Fruit fly (Drosophila melanogaster) whole organism, embryonic: ENCODE measurements around the gene CG15914.

Source experiments
- Asciz ChIP-seq: fragments of 200-800 bp; sonication (Bioruptor generic); optimal IDR thresholded peaks from 2 replicates; lab custom pipeline; 2017; ENCODE audit warnings: missing biosample characterization, mild to moderate bottlenecking, missing genetic modification characterization, missing genetic modification reagents
- BEAF-32 ChIP-seq: fragments of 200-800 bp; sonication (Bioruptor generic); optimal IDR thresholded peaks from 3 replicates; lab custom pipeline; 2017; ENCODE audit warnings: missing biosample characterization, missing genetic modification characterization, mild to moderate bottlenecking, moderate library complexity, missing genetic modification reagents
- CG10543 ChIP-seq: fragments of 200-800 bp; sonication (Bioruptor generic); optimal IDR thresholded peaks from 3 replicates; lab custom pipeline; 2017; ENCODE audit warnings: missing biosample characterization, mild to moderate bottlenecking, missing genetic modification characterization, moderate library complexity
- CG10654 ChIP-seq: fragments of 200-800 bp; sonication (Bioruptor generic); optimal IDR thresholded peaks from 2 replicates; lab custom pipeline; 2016; ENCODE audit warnings: missing biosample characterization, missing genetic modification characterization
- CG10959 ChIP-seq: fragments of 200-800 bp; sonication (Bioruptor generic); IDR thresholded peaks from 2 replicates; pipeline ENCODE4 v1.3.6; 2022; ENCODE audit warnings: missing biosample characterization, missing genetic modification characterization
- CG12299 ChIP-seq: fragments of 200-800 bp; sonication (Bioruptor generic); optimal IDR thresholded peaks from 2 replicates; lab custom pipeline; 2018; ENCODE audit warnings: missing biosample characterization, mild to moderate bottlenecking, missing genetic modification characterization
- CG12391 ChIP-seq: fragments of 200-800 bp; sonication (Bioruptor generic); optimal IDR thresholded peaks from 3 replicates; lab custom pipeline; 2018; ENCODE audit warnings: missing biosample characterization, mild to moderate bottlenecking, missing genetic modification characterization, moderate library complexity
- CG13296 ChIP-seq: fragments of 200-800 bp; sonication (Bioruptor generic); optimal IDR thresholded peaks from 3 replicates; lab custom pipeline; 2018; ENCODE audit warnings: missing biosample characterization, mild to moderate bottlenecking, missing genetic modification characterization
- CG13775 ChIP-seq: fragments of 200-800 bp; sonication (Bioruptor generic); optimal IDR thresholded peaks from 3 replicates; lab custom pipeline; 2017; ENCODE audit warnings: missing biosample characterization, mild to moderate bottlenecking, missing genetic modification characterization
- CG1647 ChIP-seq: fragments of 200-800 bp; sonication (Bioruptor generic); optimal IDR thresholded peaks from 3 replicates; lab custom pipeline; 2016; ENCODE audit warnings: missing biosample characterization, missing genetic modification characterization
- CG16779 ChIP-seq: fragments of 200-800 bp; sonication (Bioruptor generic); IDR thresholded peaks from 2 replicates; pipeline ENCODE4 v1.3.6; 2022; ENCODE audit warnings: missing biosample characterization, missing genetic modification characterization
- CG17802 ChIP-seq: fragments of 200-800 bp; sonication (Bioruptor generic); optimal IDR thresholded peaks from 2 replicates; lab custom pipeline; 2018; ENCODE audit warnings: missing biosample characterization, mild to moderate bottlenecking, missing genetic modification characterization, moderate library complexity
- CG2712 ChIP-seq: fragments of 200-800 bp; optimal IDR thresholded peaks from 3 replicates; lab custom pipeline; 2019; ENCODE audit warnings: missing biosample characterization, mild to moderate bottlenecking, missing genetic modification characterization, moderate library complexity
- CG3726 ChIP-seq: fragments of 200-800 bp; sonication (Bioruptor generic); IDR thresholded peaks from 3 replicates; pipeline ENCODE4, ENCODE4 v1.3.6; 2022; ENCODE audit warnings: missing biosample characterization, missing genetic modification characterization
- CG5953 ChIP-seq: fragments of 200-800 bp; sonication (Bioruptor generic); IDR thresholded peaks from 2 replicates; pipeline ENCODE4 v1.3.6; 2022; ENCODE audit warnings: missing biosample characterization, missing genetic modification characterization
- CG6272 ChIP-seq: fragments of 200-800 bp; sonication (Bioruptor generic); IDR thresholded peaks from 2 replicates; pipeline ENCODE4 v1.3.6; 2022; ENCODE audit warnings: missing biosample characterization, missing genetic modification characterization
- CG7745 ChIP-seq: fragments of 200-800 bp; sonication (Bioruptor generic); optimal IDR thresholded peaks from 2 replicates; lab custom pipeline; 2018; ENCODE audit warnings: missing biosample characterization, mild to moderate bottlenecking, missing genetic modification characterization, moderate library complexity
- CG7928 ChIP-seq: fragments of 200-800 bp; sonication (Bioruptor generic); optimal IDR thresholded peaks from 2 replicates; lab custom pipeline; 2017; ENCODE audit warnings: missing biosample characterization, mild to moderate bottlenecking, missing genetic modification characterization
- CG8388 ChIP-seq: fragments of 200-800 bp; sonication (Bioruptor generic); optimal IDR thresholded peaks from 2 replicates; lab custom pipeline; 2019; ENCODE audit warnings: missing biosample characterization, mild to moderate bottlenecking, missing genetic modification characterization, moderate library complexity
- CG9932 ChIP-seq: fragments of 200-800 bp; sonication (Bioruptor generic); IDR thresholded peaks from 2 replicates; pipeline ENCODE4 v1.3.6; 2022; ENCODE audit warnings: missing biosample characterization, missing genetic modification characterization
- CoRest ChIP-seq: fragments of 200-800 bp; sonication (Bioruptor generic); optimal IDR thresholded peaks from 3 replicates; lab custom pipeline; 2018; ENCODE audit warnings: missing biosample characterization, mild to moderate bottlenecking, missing genetic modification characterization, moderate library complexity
- D19A ChIP-seq: fragments of 200-800 bp; optimal IDR thresholded peaks from 3 replicates; lab custom pipeline; 2019; ENCODE audit warnings: missing biosample characterization, mild to moderate bottlenecking, missing genetic modification characterization, moderate library complexity
- E2f1 ChIP-seq: fragments of 200-800 bp; sonication (Bioruptor generic); IDR thresholded peaks from 2 replicates; pipeline ENCODE4 v1.3.6; 2022; ENCODE audit warnings: missing biosample characterization, missing genetic modification characterization
- GATAe ChIP-seq: fragments of 200-800 bp; sonication (Bioruptor generic); conservative IDR thresholded peaks from 2 replicates; pipeline ENCODE4 v1.3.6; 2022; ENCODE audit warnings: missing biosample characterization, missing genetic modification characterization
- HLHmδ ChIP-seq: fragments of 200-800 bp; sonication (Bioruptor generic); optimal IDR thresholded peaks from 2 replicates; lab custom pipeline; 2018; ENCODE audit warnings: missing biosample characterization, mild to moderate bottlenecking, missing genetic modification characterization, moderate library complexity
- Hand ChIP-seq: fragments of 200-800 bp; sonication (Bioruptor generic); optimal IDR thresholded peaks from 2 replicates; lab custom pipeline; 2017; ENCODE audit warnings: mild to moderate bottlenecking, missing biosample characterization, missing genetic modification reagents, missing genetic modification characterization
- Mes4 ChIP-seq: fragments of 200-800 bp; sonication (Bioruptor generic); optimal IDR thresholded peaks from 2 replicates; lab custom pipeline; 2016; ENCODE audit warnings: missing biosample characterization, missing genetic modification characterization
- Myb ChIP-seq: fragments of 200-800 bp; sonication (Bioruptor generic); optimal IDR thresholded peaks from 2 replicates; lab custom pipeline; 2016; ENCODE audit warnings: missing biosample characterization, missing genetic modification characterization
- NC2β ChIP-seq: fragments of 200-800 bp; sonication (Bioruptor generic); optimal IDR thresholded peaks from 2 replicates; lab custom pipeline; 2016; ENCODE audit warnings: missing biosample characterization, missing genetic modification characterization
- Opbp ChIP-seq: fragments of 200-800 bp; sonication (Bioruptor generic); IDR thresholded peaks from 3 replicates; pipeline ENCODE4 v1.3.6; 2022; ENCODE audit warnings: missing biosample characterization, missing genetic modification characterization; ENCODE audit not compliant: partially characterized antibody
- Optix ChIP-seq: fragments of 200-800 bp; sonication (Bioruptor generic); IDR thresholded peaks from 3 replicates; pipeline ENCODE4 v1.3.6; 2022; ENCODE audit warnings: missing biosample characterization, missing genetic modification characterization
- Six4 ChIP-seq: fragments of 200-800 bp; sonication (Bioruptor generic); optimal IDR thresholded peaks from 2 replicates; lab custom pipeline; 2016; ENCODE audit warnings: missing biosample characterization, missing genetic modification characterization
- Spps ChIP-seq: fragments of 200-800 bp; sonication (Bioruptor generic); optimal IDR thresholded peaks from 2 replicates; lab custom pipeline; 2018; ENCODE audit warnings: missing biosample characterization, mild to moderate bottlenecking, missing genetic modification characterization
- al ChIP-seq: fragments of 200-800 bp; sonication (Bioruptor generic); IDR thresholded peaks from 2 replicates; pipeline ENCODE4 v1.3.6; 2022; ENCODE audit warnings: missing biosample characterization, missing genetic modification characterization
- cato ChIP-seq: fragments of 200-800 bp; sonication (Bioruptor generic); optimal IDR thresholded peaks from 2 replicates; lab custom pipeline; 2016; ENCODE audit warnings: missing biosample characterization, missing genetic modification characterization, borderline replicate concordance
- croc ChIP-seq: fragments of 200-800 bp; sonication (Bioruptor generic); conservative IDR thresholded peaks from 3 replicates; pipeline ENCODE4 v1.3.6; 2022; ENCODE audit warnings: missing biosample characterization, missing genetic modification characterization
- danr ChIP-seq: fragments of 200-800 bp; sonication (Bioruptor generic); IDR thresholded peaks from 2 replicates; pipeline ENCODE4 v1.3.6; 2022; ENCODE audit warnings: missing biosample characterization, missing genetic modification characterization
- gcm ChIP-seq: fragments of 200-800 bp; sonication (Bioruptor generic); optimal IDR thresholded peaks from 2 replicates; lab custom pipeline; 2019; ENCODE audit warnings: missing biosample characterization, mild to moderate bottlenecking, missing genetic modification characterization, moderate library complexity
- gcm2 ChIP-seq: fragments of 200-800 bp; sonication (Bioruptor generic); optimal IDR thresholded peaks from 2 replicates; lab custom pipeline; 2016; ENCODE audit warnings: missing biosample characterization, missing genetic modification characterization
- grn ChIP-seq: fragments of 200-800 bp; sonication (Bioruptor generic); optimal IDR thresholded peaks from 3 replicates; lab custom pipeline; 2017; ENCODE audit warnings: missing biosample characterization, missing genetic modification characterization
- inv ChIP-seq: fragments of 200-800 bp; sonication (Bioruptor generic); IDR thresholded peaks from 2 replicates; pipeline ENCODE4 v1.3.6; 2022; ENCODE audit warnings: missing biosample characterization, missing genetic modification characterization; ENCODE audit not compliant: partially characterized antibody
- nmo ChIP-seq: fragments of 200-800 bp; sonication (Bioruptor generic); optimal IDR thresholded peaks from 2 replicates; lab custom pipeline; 2018; ENCODE audit warnings: missing biosample characterization, mild to moderate bottlenecking, missing genetic modification characterization, moderate library complexity
- pita ChIP-seq: fragments of 200-800 bp; sonication (Bioruptor generic); optimal IDR thresholded peaks from 2 replicates; lab custom pipeline; 2017; ENCODE audit warnings: missing biosample characterization, mild to moderate bottlenecking, missing genetic modification characterization
- sc ChIP-seq, 3 experiments: fragments of >200 bp in 2 of 3; fragments of 200-800 bp in 1 of 3; sonication (Bioruptor generic) in 1 of 3; optimal IDR thresholded peaks; 2 replicates in 2 of 3; 3 replicates in 1 of 3; lab custom pipeline; 2017; ENCODE audit warnings: mild to moderate bottlenecking in 1 of 3, missing biosample characterization in 1 of 3, missing genetic modification characterization in 1 of 3, missing genetic modification reagents in 1 of 3
- sens ChIP-seq: fragments of 200-800 bp; sonication (Bioruptor generic); peaks from one replicate; lab custom pipeline; 2016; ENCODE audit warnings: missing biosample characterization, missing genetic modification characterization
- sisA ChIP-seq: fragments of 200-800 bp; sonication (Bioruptor generic); IDR thresholded peaks from 2 replicates; pipeline ENCODE4 v1.3.6; 2022; ENCODE audit warnings: missing biosample characterization, missing genetic modification characterization
- slbo ChIP-seq: fragments of 200-800 bp; sonication (Bioruptor generic); IDR thresholded peaks from 2 replicates; pipeline ENCODE4 v1.3.6; 2022; ENCODE audit warnings: missing biosample characterization, missing genetic modification characterization
- wor ChIP-seq: fragments of 200-800 bp; sonication (Bioruptor generic); IDR thresholded peaks from 2 replicates; pipeline ENCODE4 v1.3.6; 2022; ENCODE audit warnings: missing biosample characterization, missing genetic modification characterization
- z ChIP-seq: fragments of 200-800 bp; sonication (Bioruptor generic); IDR thresholded peaks from 3 replicates; pipeline ENCODE4 v1.3.6; 2022; ENCODE audit warnings: missing biosample characterization, missing genetic modification characterization
- zf30C ChIP-seq: fragments of 200-800 bp; sonication (Bioruptor generic); optimal IDR thresholded peaks from 3 replicates; lab custom pipeline; 2018; ENCODE audit warnings: missing biosample characterization, mild to moderate bottlenecking, missing genetic modification characterization
- zfh2 ChIP-seq: fragments of 200-800 bp; sonication (Bioruptor generic); optimal IDR thresholded peaks from 2 replicates; lab custom pipeline; 2016; ENCODE audit warnings: missing biosample characterization, missing genetic modification characterization

The CG15914 gene

DNA sequence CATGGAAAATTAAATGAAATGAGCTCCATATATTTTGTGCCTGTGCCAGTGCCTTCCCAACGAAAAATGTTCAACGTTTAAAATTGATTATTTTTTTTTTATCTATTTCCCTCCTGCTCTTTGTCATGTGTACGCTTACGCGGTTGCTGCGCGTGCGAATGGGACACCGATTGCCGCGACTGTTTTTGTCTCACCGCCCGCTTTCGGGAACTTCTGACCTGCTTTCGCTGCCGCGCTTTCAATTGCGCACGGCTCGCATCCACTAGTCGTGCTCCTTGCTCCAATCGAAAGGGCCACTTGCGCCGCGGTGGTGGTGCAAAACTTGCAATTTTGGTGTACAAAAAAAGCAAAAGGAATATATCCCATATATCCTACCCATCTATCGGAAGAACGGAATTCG, 7.3 kb downstream of the CG15914 start (continued):
- TF ChIP-seq NC2β (GFP tag; lab: Kevin White, UChicago) (no peak), CG12299 (tag; lab: Kevin White, UChicago) (no peak), Optix (GFP tag; lab: Robert Waterston, UW) (no peak), CG10959 (no peak), danr (GFP tag; lab: Robert Waterston, UW) (no peak), Myb (GFP tag; lab: Kevin White, UChicago) (peak; percentile 27), gcm (no peak), pita (no peak), CG7745 (tag; lab: Kevin White, UChicago) (no peak), Mes4 (GFP tag; lab: Kevin White, UChicago) (no peak), zfh2 (GFP tag; lab: Kevin White, UChicago) (no peak), CG7928 (GFP tag; lab: Kevin White, UChicago) (no peak), CG3726 (GFP tag; lab: Robert Waterston, UW) (no peak), wor (no peak), GATAe (GFP tag; lab: Robert Waterston, UW) (peak; percentile 59), CG10543 (GFP tag; lab: Kevin White, UChicago) (peak; percentile 57), z (GFP tag; lab: Robert Waterston, UW) (no peak), E2f1 (GFP tag; lab: Robert Waterston, UW) (no peak), BEAF-32 (GFP tag; lab: Kevin White, UChicago) (no peak), CG10654 (GFP tag; lab: Kevin White, UChicago) (no peak), CG5953 (GFP tag; lab: Robert Waterston, UW) (no peak), HLHmδ (GFP tag; lab: Kevin White, UChicago) (no peak), Hand (GFP tag; lab: Kevin White, UChicago) (no peak), gcm2 (no peak), Asciz (GFP tag; lab: Kevin White, UChicago) (no peak), Opbp (GFP tag; lab: Robert Waterston, UW) (peak; percentile 44; the same call in 1 of the 3 replicates), CG2712 (no peak), cato (GFP tag; lab: Kevin White, UChicago) (no peak), sens (GFP tag; lab: Kevin White, UChicago) (peak; percentile 77), zf30C (GFP tag; lab: Kevin White, UChicago) (no peak), CoRest (tag; lab: Kevin White, UChicago) (peak; percentile 16), nmo (GFP tag; lab: Kevin White, UChicago) (peak; percentile 33), Spps (tag; lab: Kevin White, UChicago) (no peak), grn (no peak), D19A (peak; percentile 1), sc (optimal IDR thresholded peaks at IDR 0.05; lab: Kevin White, UChicago) (no peak), sc (GFP tag; optimal IDR thresholded peaks at IDR 0.05; lab: Kevin White, UChicago) (no peak), CG17802 (tag; lab: Kevin White, UChicago) (no peak), sisA (GFP tag; lab: Robert Waterston, UW) (no peak), CG12391 (tag; lab: Kevin White, UChicago) (no peak), CG9932 (0 out of 2 replicates have a peak, but pooled peaks have one; percentile 18), croc (GFP tag; lab: Robert Waterston, UW) (no peak), al (GFP tag; lab: Robert Waterston, UW) (no peak), Six4 (no peak), CG1647 (GFP tag; lab: Kevin White, UChicago) (no peak), inv (no peak; the same call in 1 of the 2 replicates), CG16779 (GFP tag; lab: Robert Waterston, UW) (no peak), CG6272 (GFP tag; lab: Robert Waterston, UW) (no peak), CG13775 (GFP tag; lab: Kevin White, UChicago) (no peak), CG13296 (GFP tag; lab: Kevin White, UChicago) (no peak), slbo (GFP tag; lab: Robert Waterston, UW) (peak; percentile 43; the same call in 1 of the 2 replicates), CG8388 (GFP tag; lab: Kevin White, UChicago) (no peak)
